Fruit fly (Drosophila melanogaster) whole organism, embryonic: ENCODE data around the gene BTBD9.

Source experiments
- ATbp ChIP-seq: fragments of 200-800 bp; sonication (Bioruptor generic); optimal IDR thresholded peaks from 2 replicates; lab custom pipeline; 2017; ENCODE audit warnings: missing biosample characterization, mild to moderate bottlenecking, missing genetic modification characterization, missing genetic modification reagents
- Bteb2 ChIP-seq: fragments of 200-800 bp; sonication (Bioruptor generic); optimal IDR thresholded peaks from 2 replicates; lab custom pipeline; 2016; ENCODE audit warnings: missing biosample characterization, missing genetic modification characterization
- CG10274 ChIP-seq: fragments of 200-800 bp; sonication (Bioruptor generic); optimal IDR thresholded peaks from 3 replicates; lab custom pipeline; 2017; ENCODE audit warnings: missing biosample characterization, mild to moderate bottlenecking, missing genetic modification characterization
- CG10462 ChIP-seq: fragments of 200-800 bp; sonication (Bioruptor generic); optimal IDR thresholded peaks from 2 replicates; lab custom pipeline; 2016; ENCODE audit warnings: missing biosample characterization, missing genetic modification characterization
- CG11085 ChIP-seq: fragments of 200-800 bp; sonication (Bioruptor generic); IDR thresholded peaks from 2 replicates; pipeline ENCODE4 v1.3.6; 2022; ENCODE audit warnings: missing biosample characterization, missing genetic modification characterization
- CG15073 ChIP-seq: fragments of 200-800 bp; sonication (Bioruptor generic); optimal IDR thresholded peaks from 2 replicates; lab custom pipeline; 2016; ENCODE audit warnings: missing biosample characterization, missing genetic modification characterization
- CG15514 ChIP-seq: fragments of 200-800 bp; sonication (Bioruptor generic); optimal IDR thresholded peaks from 3 replicates; lab custom pipeline; 2017; ENCODE audit warnings: missing biosample characterization, missing genetic modification characterization, mild to moderate bottlenecking, moderate library complexity, missing genetic modification reagents
- CG16813 ChIP-seq: fragments of 200-800 bp; sonication (Bioruptor generic); IDR thresholded peaks from 3 replicates; pipeline ENCODE4 v1.3.6; 2022; ENCODE audit warnings: missing biosample characterization, missing genetic modification characterization; ENCODE audit not compliant: partially characterized antibody
- CG17829 ChIP-seq: fragments of 200-800 bp; optimal IDR thresholded peaks from 2 replicates; lab custom pipeline; 2019; ENCODE audit warnings: missing biosample characterization, mild to moderate bottlenecking, missing genetic modification characterization, moderate library complexity
- CG33557 ChIP-seq: fragments of 200-800 bp; sonication (Bioruptor generic); optimal IDR thresholded peaks from 2 replicates; lab custom pipeline; 2019; ENCODE audit warnings: missing biosample characterization, mild to moderate bottlenecking, missing genetic modification characterization, moderate library complexity
- CG3726 ChIP-seq: fragments of 200-800 bp; sonication (Bioruptor generic); IDR thresholded peaks from 3 replicates; pipeline ENCODE4, ENCODE4 v1.3.6; 2022; ENCODE audit warnings: missing biosample characterization, missing genetic modification characterization
- CG3847 ChIP-seq: fragments of 200-800 bp; sonication (Bioruptor generic); IDR thresholded peaks from 2 replicates; pipeline ENCODE4 v1.3.6; 2022; ENCODE audit warnings: missing biosample characterization, missing genetic modification characterization
- CG8281 ChIP-seq: fragments of 200-800 bp; sonication (Bioruptor generic); optimal IDR thresholded peaks from 2 replicates; lab custom pipeline; 2018; ENCODE audit warnings: missing biosample characterization, mild to moderate bottlenecking, missing genetic modification characterization, moderate library complexity
- CG8944 ChIP-seq: fragments of 200-800 bp; sonication (Bioruptor generic); optimal IDR thresholded peaks from 3 replicates; lab custom pipeline; 2016; ENCODE audit warnings: missing biosample characterization, missing genetic modification characterization
- CG9215 ChIP-seq: fragments of 200-800 bp; sonication (Bioruptor generic); IDR thresholded peaks from 2 replicates; pipeline ENCODE4 v1.3.6; 2022; ENCODE audit warnings: missing biosample characterization, missing genetic modification characterization
- CG9817 ChIP-seq: fragments of 200-800 bp; sonication (Bioruptor generic); optimal IDR thresholded peaks from 2 replicates; lab custom pipeline; 2018; ENCODE audit warnings: missing biosample characterization, mild to moderate bottlenecking, missing genetic modification characterization, moderate library complexity
- CG9876 ChIP-seq: fragments of 200-800 bp; sonication (Bioruptor generic); optimal IDR thresholded peaks from 2 replicates; lab custom pipeline; 2016; ENCODE audit warnings: missing biosample characterization, missing genetic modification characterization
- Dbx ChIP-seq: fragments of 200-800 bp; sonication (Bioruptor generic); IDR thresholded peaks from 3 replicates; pipeline ENCODE4 v1.3.6; 2022; ENCODE audit warnings: missing biosample characterization, missing genetic modification characterization
- Deaf1 ChIP-seq: fragments of 200-800 bp; optimal IDR thresholded peaks from 3 replicates; lab custom pipeline; 2019; ENCODE audit warnings: missing biosample characterization, mild to moderate bottlenecking, missing genetic modification characterization, moderate library complexity
- Dll ChIP-seq: fragments of 200-800 bp; sonication (Bioruptor generic); IDR thresholded peaks from 4 replicates; pipeline ENCODE4 v1.3.6; 2022; ENCODE audit warnings: missing biosample characterization, missing genetic modification characterization; ENCODE audit not compliant: partially characterized antibody
- Dref ChIP-seq: fragments of 200-800 bp; sonication (Bioruptor generic); IDR thresholded peaks from 2 replicates; pipeline ENCODE4 v1.3.6; 2022; ENCODE audit warnings: missing biosample characterization, missing genetic modification characterization
- E2f2 ChIP-seq: fragments of 200-800 bp; sonication (Bioruptor generic); IDR thresholded peaks from 2 replicates; pipeline ENCODE4 v1.3.6; 2022; ENCODE audit warnings: missing biosample characterization, missing genetic modification characterization
- Max ChIP-seq: fragments of 200-800 bp; sonication (Bioruptor generic); optimal IDR thresholded peaks from 2 replicates; lab custom pipeline; 2016; ENCODE audit warnings: missing biosample characterization, mild to moderate bottlenecking, missing genetic modification characterization
- Nf-YB ChIP-seq: fragments of 200-800 bp; sonication (Bioruptor generic); optimal IDR thresholded peaks from 3 replicates; lab custom pipeline; 2019; ENCODE audit warnings: missing biosample characterization, mild to moderate bottlenecking, missing genetic modification characterization, moderate library complexity
- Nf-YC ChIP-seq: fragments of 200-800 bp; optimal IDR thresholded peaks from 3 replicates; lab custom pipeline; 2019; ENCODE audit warnings: missing biosample characterization, mild to moderate bottlenecking, missing genetic modification characterization, moderate library complexity
- PHDP ChIP-seq: fragments of 200-800 bp; sonication (Bioruptor generic); optimal IDR thresholded peaks from 3 replicates; lab custom pipeline; 2018; ENCODE audit warnings: missing biosample characterization, mild to moderate bottlenecking, missing genetic modification characterization, moderate library complexity
- Sox102F ChIP-seq: fragments of 200-800 bp; sonication (Bioruptor generic); optimal IDR thresholded peaks from 2 replicates; lab custom pipeline; 2018; ENCODE audit warnings: missing biosample characterization, mild to moderate bottlenecking, missing genetic modification characterization, moderate library complexity
- Ssrp ChIP-seq: fragments of 200-800 bp; sonication (Bioruptor generic); optimal IDR thresholded peaks from 2 replicates; lab custom pipeline; 2018; ENCODE audit warnings: missing biosample characterization, mild to moderate bottlenecking, missing genetic modification characterization, moderate library complexity
- al ChIP-seq: fragments of 200-800 bp; sonication (Bioruptor generic); IDR thresholded peaks from 2 replicates; pipeline ENCODE4 v1.3.6; 2022; ENCODE audit warnings: missing biosample characterization, missing genetic modification characterization
- ase ChIP-seq: fragments of 200-800 bp; sonication (Bioruptor generic); IDR thresholded peaks from 3 replicates; pipeline ENCODE4 v1.3.6; 2022; ENCODE audit warnings: missing biosample characterization, missing genetic modification characterization
- ato ChIP-seq: fragments of 200-800 bp; sonication (Bioruptor generic); IDR thresholded peaks from 2 replicates; pipeline ENCODE4 v1.3.6; 2022; ENCODE audit warnings: missing biosample characterization, missing genetic modification characterization; ENCODE audit not compliant: partially characterized antibody
- bcd ChIP-seq: fragments of 200-800 bp; sonication (Bioruptor generic); optimal IDR thresholded peaks from 2 replicates; lab custom pipeline; 2017; ENCODE audit warnings: missing biosample characterization, mild to moderate bottlenecking, missing genetic modification characterization
- bsh ChIP-seq, 2 experiments: fragments of 200-800 bp; sonication (Bioruptor generic); optimal IDR thresholded peaks; 2 replicates each; lab custom pipeline; 2017 to 2018; ENCODE audit warnings: mild to moderate bottlenecking in 2 of 2, missing biosample characterization in 2 of 2, missing genetic modification characterization in 2 of 2, moderate library complexity in 1 of 2
- cato ChIP-seq: fragments of 200-800 bp; sonication (Bioruptor generic); optimal IDR thresholded peaks from 2 replicates; lab custom pipeline; 2016; ENCODE audit warnings: missing biosample characterization, missing genetic modification characterization, borderline replicate concordance
- chif ChIP-seq, 2 experiments: fragments of 200-800 bp; sonication (Bioruptor generic); optimal IDR thresholded peaks; 3 replicates each; lab custom pipeline; 2016; ENCODE audit warnings: missing biosample characterization in 2 of 2, missing genetic modification characterization in 2 of 2
- corto ChIP-seq: fragments of 200-800 bp; sonication (Bioruptor generic); optimal IDR thresholded peaks from 2 replicates; lab custom pipeline; 2016; ENCODE audit warnings: missing biosample characterization, mild to moderate bottlenecking, missing genetic modification characterization, moderate library complexity
- crp ChIP-seq, 2 experiments: fragments of 200-800 bp; sonication (Bioruptor generic); optimal IDR thresholded peaks; 2 replicates in 1 of 2; 3 replicates in 1 of 2; lab custom pipeline; 2017; ENCODE audit warnings: missing biosample characterization in 2 of 2, missing genetic modification characterization in 2 of 2, mild to moderate bottlenecking in 1 of 2, moderate library complexity in 1 of 2
- disco-r ChIP-seq: fragments of 200-800 bp; sonication (Bioruptor generic); optimal IDR thresholded peaks from 2 replicates; lab custom pipeline; 2016; ENCODE audit warnings: missing biosample characterization, missing genetic modification characterization
- dmrt99B ChIP-seq: fragments of 200-800 bp; sonication (Bioruptor generic); optimal IDR thresholded peaks from 2 replicates; lab custom pipeline; 2018; ENCODE audit warnings: missing biosample characterization, mild to moderate bottlenecking, missing genetic modification characterization, moderate library complexity
- fd102C ChIP-seq: fragments of 200-800 bp; sonication (Bioruptor generic); optimal IDR thresholded peaks from 2 replicates; lab custom pipeline; 2018; ENCODE audit warnings: missing biosample characterization, mild to moderate bottlenecking, missing genetic modification characterization, moderate library complexity
- gt ChIP-seq: fragments of 200-800 bp; sonication (Bioruptor generic); IDR thresholded peaks from 2 replicates; pipeline ENCODE4 v1.3.6; 2022; ENCODE audit warnings: missing biosample characterization, missing genetic modification characterization
- peb ChIP-seq: fragments of 200-800 bp; sonication (Bioruptor generic); IDR thresholded peaks from 2 replicates; pipeline ENCODE4 v1.3.6; 2022; ENCODE audit warnings: missing biosample characterization, missing genetic modification characterization
- psq ChIP-seq: fragments of 200-800 bp; sonication (Bioruptor generic); optimal IDR thresholded peaks from 2 replicates; lab custom pipeline; 2017; ENCODE audit warnings: missing biosample characterization, missing genetic modification characterization
- row ChIP-seq: fragments of 200-800 bp; sonication (Bioruptor generic); IDR thresholded peaks from 3 replicates; pipeline ENCODE4 v1.3.6; 2022; ENCODE audit warnings: missing biosample characterization, missing genetic modification characterization
- tx ChIP-seq: fragments of 200-800 bp; sonication (Bioruptor generic); optimal IDR thresholded peaks from 2 replicates; lab custom pipeline; 2016; ENCODE audit warnings: missing biosample characterization, missing genetic modification characterization
- vnd ChIP-seq: fragments of 200-800 bp; sonication (Bioruptor generic); IDR thresholded peaks from 3 replicates; pipeline ENCODE4 v1.3.6; 2022; ENCODE audit warnings: missing biosample characterization, missing genetic modification characterization; ENCODE audit not compliant: partially characterized antibody
- wek ChIP-seq: fragments of 200-800 bp; sonication (Bioruptor generic); optimal IDR thresholded peaks from 3 replicates; lab custom pipeline; 2018; ENCODE audit warnings: missing biosample characterization, mild to moderate bottlenecking, missing genetic modification characterization, moderate library complexity
- zen2 ChIP-seq: fragments of 200-800 bp; sonication (Bioruptor generic); IDR thresholded peaks from 3 replicates; pipeline ENCODE4 v1.3.6; 2022; ENCODE audit warnings: missing biosample characterization, missing genetic modification characterization; ENCODE audit not compliant: partially characterized antibody

The BTBD9 gene

dm6 chrX:10737422-10738150, 30.8 kb upstream of the BTBD9 start (continued):
- TF ChIP-seq CG10274 (GFP tag; lab: Kevin White, UChicago), result peak; percentile 53
- TF ChIP-seq Nf-YC (tag; lab: Kevin White, UChicago), result peak; percentile 54
- peak; percentile 63; the same call in 1 of the 2 replicates for TF ChIP-seq E2f2 (GFP tag; lab: Robert Waterston, UW)
- peak; percentile 92 for TF ChIP-seq ATbp (GFP tag; lab: Kevin White, UChicago)
- peak; percentile 88 for TF ChIP-seq Ssrp (tag; lab: Kevin White, UChicago)
- TF ChIP-seq CG9215 (GFP tag; lab: Robert Waterston, UW), result peak; percentile 70
- peak; percentile 86 for TF ChIP-seq bcd (GFP tag; lab: Kevin White, UChicago)
- peak; percentile 31; the same call in 1 of the 2 replicates for TF ChIP-seq gt (GFP tag; lab: Robert Waterston, UW)
- peak; percentile 81 for TF ChIP-seq CG11085 (GFP tag; lab: Robert Waterston, UW)
- TF ChIP-seq CG9876 (GFP tag; lab: Kevin White, UChicago), result peak; percentile 30
- TF ChIP-seq dmrt99B, result peak; percentile 95
- peak; percentile 80; the same call in 2 of the 3 replicates for TF ChIP-seq CG3726 (GFP tag; lab: Robert Waterston, UW)
- no peak for TF ChIP-seq vnd (GFP tag; lab: Robert Waterston, UW)
- TF ChIP-seq row (GFP tag; lab: Robert Waterston, UW), result peak; percentile 90
- TF ChIP-seq CG15514 (GFP tag; lab: Kevin White, UChicago), result peak; percentile 78
- peak; percentile 88 for TF ChIP-seq PHDP
- no peak for TF ChIP-seq CG16813 (GFP tag; lab: Robert Waterston, UW)
- TF ChIP-seq psq (GFP tag; lab: Kevin White, UChicago), result peak; percentile 51
- peak; percentile 93 for TF ChIP-seq Sox102F (GFP tag; lab: Kevin White, UChicago)
- TF ChIP-seq zen2 (GFP tag; lab: Robert Waterston, UW), result no peak
- peak; percentile 40 for TF ChIP-seq cato (GFP tag; lab: Kevin White, UChicago)
- TF ChIP-seq CG8281 (tag; lab: Kevin White, UChicago), result peak; percentile 61
- TF ChIP-seq CG9817 (tag; lab: Kevin White, UChicago), result peak; percentile 84
- TF ChIP-seq Dbx (GFP tag; lab: Robert Waterston, UW), result peak; percentile 78
- TF ChIP-seq ase (GFP tag; lab: Robert Waterston, UW), result peak; percentile 84
- no peak for TF ChIP-seq CG15073 (GFP tag; lab: Kevin White, UChicago)
- no peak for TF ChIP-seq Dref (GFP tag; lab: Robert Waterston, UW)
- TF ChIP-seq fd102C, result no peak
- TF ChIP-seq CG3847 (GFP tag; lab: Robert Waterston, UW), result peak; percentile 70
- TF ChIP-seq tx, result peak; percentile 81
- TF ChIP-seq Bteb2 (GFP tag; lab: Kevin White, UChicago), result peak; percentile 60
- TF ChIP-seq wek, result peak; percentile 73
- TF ChIP-seq Deaf1 (tag; lab: Kevin White, UChicago), result peak; percentile 87
- no peak for TF ChIP-seq Dll (GFP tag; lab: Robert Waterston, UW)
- peak; percentile 29 for TF ChIP-seq CG33557
- peak; percentile 89 for TF ChIP-seq CG17829
- peak; percentile 55 for TF ChIP-seq CG8944 (GFP tag; lab: Kevin White, UChicago)
- TF ChIP-seq bsh (GFP tag; optimal IDR thresholded peaks at IDR 0.05; lab: Kevin White, UChicago), result peak; percentile 49 to 95
- TF ChIP-seq peb (GFP tag; lab: Robert Waterston, UW), result peak; percentile 85
- TF ChIP-seq crp (GFP tag; optimal IDR thresholded peaks at IDR 0.05; lab: Kevin White, UChicago), result peak in 1 of 2 experiments; percentile 27
- TF ChIP-seq disco-r, result peak; percentile 43
- no peak for TF ChIP-seq ato (GFP tag; lab: Robert Waterston, UW)
- no peak for TF ChIP-seq CG10462 (GFP tag; lab: Kevin White, UChicago)
- TF ChIP-seq al (GFP tag; lab: Robert Waterston, UW), result 0 out of 2 replicates have a peak, but pooled peaks have one; percentile 42
- TF ChIP-seq Nf-YB (GFP tag; lab: Kevin White, UChicago), result peak; percentile 61
- TF ChIP-seq corto (GFP tag; lab: Kevin White, UChicago), result no peak
- peak; percentile 47 for TF ChIP-seq Max (GFP tag; lab: Kevin White, UChicago)
- peak; percentile 69 to 74 for TF ChIP-seq chif (GFP tag; optimal IDR thresholded peaks at IDR 0.05; lab: Kevin White, UChicago)
